Fruit fly (Drosophila melanogaster): Measurements from ENCODE around the gene 5-HT2A.
A peak's percentile ranks its signal among the peaks of the same experiment; 100 is the strongest.

The 5-HT2A gene

DNA sequence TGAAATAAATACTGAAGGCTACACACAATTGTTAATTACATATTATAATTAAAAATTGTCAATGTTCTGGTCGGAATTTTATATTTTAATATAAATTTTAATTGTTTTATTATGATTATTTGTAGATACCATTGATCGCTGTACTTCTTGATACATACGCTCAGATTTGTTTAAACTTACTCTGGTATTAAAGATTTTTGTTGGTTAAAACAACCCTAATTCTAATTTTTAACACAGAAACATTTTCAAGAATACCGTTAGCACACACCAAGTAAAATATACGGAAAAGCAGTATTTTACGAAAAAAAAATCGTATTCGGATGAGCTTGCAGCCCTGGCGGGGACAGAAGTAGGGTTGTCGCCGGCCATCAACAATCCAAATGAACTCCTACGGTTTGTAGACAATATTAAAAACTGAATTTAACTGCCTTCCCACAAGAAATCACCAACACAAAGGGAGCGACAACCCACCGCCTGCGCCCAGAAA is 29.0 kb downstream of the 5-HT2A start, which contains the start of the genes CG9775, MED31 and slx1 (continued):
- peak; percentile 69 for TF ChIP-seq ci (GFP tag; IDR thresholded peaks at IDR 0.05)
- TF ChIP-seq dmrt99B (tag; optimal IDR thresholded peaks at IDR 0.05) = peak; percentile 75
- peak; percentile 45; the same call in 1 of the 2 replicates for TF ChIP-seq CG6272 (GFP tag; IDR thresholded peaks at IDR 0.05)
- no peak for TF ChIP-seq Atf-2 (GFP tag; optimal IDR thresholded peaks at IDR 0.05)
- peak; percentile 47 for TF ChIP-seq Nf-YB (GFP tag; optimal IDR thresholded peaks at IDR 0.05)
- TF ChIP-seq Bdp1 (GFP tag; optimal IDR thresholded peaks at IDR 0.05) = no peak
- peak; percentile 56 for TF ChIP-seq Ets65A (GFP tag)
- TF ChIP-seq zen2 (GFP tag; IDR thresholded peaks at IDR 0.05; ENCODE audit: partially characterized antibody) = no peak
- no peak for TF ChIP-seq Lpt (GFP tag; optimal IDR thresholded peaks at IDR 0.05)
- no peak for TF ChIP-seq mld (GFP tag; IDR thresholded peaks at IDR 0.05; ENCODE audit: partially characterized antibody)
- TF ChIP-seq en (GFP tag; optimal IDR thresholded peaks at IDR 0.05) = no peak
- peak; percentile 75 for TF ChIP-seq lmd (GFP tag; IDR thresholded peaks at IDR 0.05)
- TF ChIP-seq HLH54F (GFP tag; optimal IDR thresholded peaks at IDR 0.05) = no peak
- TF ChIP-seq ase (GFP tag; IDR thresholded peaks at IDR 0.05) = peak; percentile 67; the same call in 2 of the 3 replicates
- TF ChIP-seq CG11085 (GFP tag; IDR thresholded peaks at IDR 0.05) = peak; percentile 60; the same call in 1 of the 2 replicates
- TF ChIP-seq sens-2 (GFP tag; IDR thresholded peaks at IDR 0.05) = no peak
- no peak for TF ChIP-seq CG15073 (GFP tag; optimal IDR thresholded peaks at IDR 0.05)
- TF ChIP-seq slbo (GFP tag; IDR thresholded peaks at IDR 0.05) = peak; percentile 78
- no peak for TF ChIP-seq otp (GFP tag; IDR thresholded peaks at IDR 0.05)
- TF ChIP-seq wor (GFP tag; IDR thresholded peaks at IDR 0.05) = peak; percentile 76
- TF ChIP-seq bigmax (GFP tag; optimal IDR thresholded peaks at IDR 0.05) = no peak
- peak; percentile 14 for TF ChIP-seq CG5180 (GFP tag; optimal IDR thresholded peaks at IDR 0.05)
- peak; percentile 7 for TF ChIP-seq Sry-β (GFP tag; optimal IDR thresholded peaks at IDR 0.05)
- peak in 2 of 3 experiments; percentile 65 to 75 for TF ChIP-seq lola (GFP tag; optimal IDR thresholded peaks at IDR 0.05)
- TF ChIP-seq Eip74EF (GFP tag; optimal IDR thresholded peaks at IDR 0.05) = peak in 1 of 2 experiments; percentile 37
- peak; percentile 55 for TF ChIP-seq gfzf (GFP tag; optimal IDR thresholded peaks at IDR 0.05)
- peak; percentile 90 for TF ChIP-seq CG17829 (tag; optimal IDR thresholded peaks at IDR 0.05)
- peak; percentile 61 for TF ChIP-seq lilli (GFP tag; optimal IDR thresholded peaks at IDR 0.05)
- peak; percentile 23 for TF ChIP-seq shn (GFP tag; optimal IDR thresholded peaks at IDR 0.05)
- TF ChIP-seq CG8765 (GFP tag; IDR thresholded peaks at IDR 0.05) = 0 out of 2 replicates have a peak, but pooled peaks have one; percentile 58
- peak; percentile 74 for TF ChIP-seq YL-1 (GFP tag; optimal IDR thresholded peaks at IDR 0.05)
- peak; percentile 14 for TF ChIP-seq Dp (GFP tag; optimal IDR thresholded peaks at IDR 0.05)
- peak; percentile 69 for TF ChIP-seq CG10979 (tag; optimal IDR thresholded peaks at IDR 0.05)
- TF ChIP-seq CG11456 (GFP tag; IDR thresholded peaks at IDR 0.05) = no peak; the same call in 2 of the 3 replicates
- TF ChIP-seq CG3281 (GFP tag; optimal IDR thresholded peaks at IDR 0.05) = peak; percentile 71
- peak; percentile 52 for TF ChIP-seq CG33557 (GFP tag; optimal IDR thresholded peaks at IDR 0.05)
- TF ChIP-seq CG10147 (GFP tag; optimal IDR thresholded peaks at IDR 0.05) = peak; percentile 67
- peak; percentile 78 for TF ChIP-seq gsb-n (tag; optimal IDR thresholded peaks at IDR 0.05)
- peak; percentile 38 for TF ChIP-seq CG2202 (tag; optimal IDR thresholded peaks at IDR 0.05)
- peak; percentile 71 for TF ChIP-seq CG8388 (GFP tag; optimal IDR thresholded peaks at IDR 0.05)
- TF ChIP-seq fru (optimal IDR thresholded peaks at IDR 0.05) = no peak
- no peak for TF ChIP-seq CG3163 (GFP tag; optimal IDR thresholded peaks at IDR 0.05)
- TF ChIP-seq CG18011 (GFP tag; optimal IDR thresholded peaks at IDR 0.05) = peak; percentile 48
- no peak for TF ChIP-seq CG18476 (GFP tag; optimal IDR thresholded peaks at IDR 0.05)
- peak; percentile 66; the same call in 1 of the 3 replicates for TF ChIP-seq jigr1 (GFP tag; IDR thresholded peaks at IDR 0.05)
- peak; percentile 72; the same call in 1 of the 2 replicates for TF ChIP-seq seq (GFP tag; IDR thresholded peaks at IDR 0.05)
- peak; percentile 81 for TF ChIP-seq PHDP (tag; optimal IDR thresholded peaks at IDR 0.05)
- TF ChIP-seq Hmr (GFP tag; optimal IDR thresholded peaks at IDR 0.05) = peak; percentile 81
- peak; percentile 80 for TF ChIP-seq CG17359 (tag; optimal IDR thresholded peaks at IDR 0.05)
- TF ChIP-seq CG15696 (tag; optimal IDR thresholded peaks at IDR 0.05) = peak; percentile 70
